Worm (Caenorhabditis elegans) whole organism, L1 larva: Measurements from ENCODE around the gene hda-10.

Experiments
- efl-1 ChIP-seq, 4 experiments: fragments of 150-350 bp; optimal IDR thresholded peaks in 3 of 4; peaks in 1 of 4; 1 replicate in 1 of 4; 2 replicates in 3 of 4; lab custom pipeline; 2014; ENCODE audit warnings: missing biosample characterization in 2 of 4, missing genetic modification characterization in 2 of 4, missing genetic modification reagents in 2 of 4
- nhr-237 ChIP-seq: fragments of 150-350 bp; optimal IDR thresholded peaks from 2 replicates; lab custom pipeline; 2014; ENCODE audit warnings: missing biosample characterization, missing genetic modification characterization

- no peak for TF ChIP-seq efl-1 (optimal IDR thresholded peaks at IDR 0.05; lab: Kevin White, UChicago)
- no peak for TF ChIP-seq efl-1 (GFP tag; optimal IDR thresholded peaks at IDR 0.05 in 1 of 2; lab: Kevin White, UChicago)
- no peak for TF ChIP-seq nhr-237
Observed at ce11 chrII:13886431-13886830, 3.9 kb downstream of the hda-10 start.
